Worm (Caenorhabditis elegans) whole organism, young adult: Measurements from ENCODE around the gene col-183.

Source experiments
- B0035.1 ChIP-seq: sonication (generic microtip); optimal IDR thresholded peaks from 2 replicates; lab custom pipeline; 2016; ENCODE audit warnings: missing genetic modification characterization, mild to moderate bottlenecking, missing compliant biosample characterization, missing genotype, missing genetic modification reagents
- F52B5.7 ChIP-seq: sonication (generic microtip); optimal IDR thresholded peaks from 2 replicates; lab custom pipeline; 2016; ENCODE audit warnings: mild to moderate bottlenecking, missing genetic modification characterization, missing compliant biosample characterization
- F57C9.4 ChIP-seq: sonication (generic microtip); optimal IDR thresholded peaks from 2 replicates; lab custom pipeline; 2017; ENCODE audit warnings: mild to moderate bottlenecking, missing genetic modification characterization, missing compliant biosample characterization
- T07F8.4 ChIP-seq: sonication (generic microtip); optimal IDR thresholded peaks from 2 replicates; lab custom pipeline; 2016; ENCODE audit warnings: mild to moderate bottlenecking, missing genetic modification characterization, moderate library complexity, missing compliant biosample characterization
- Y56A3A.18 ChIP-seq: fragments of 200-800 bp; sonication (Bioruptor generic); IDR thresholded peaks from 2 replicates; pipeline ENCODE4 v1.3.6; 2022; ENCODE audit warnings: missing genetic modification reagents, missing genetic modification characterization, missing compliant biosample characterization
- Y67H2A.10 ChIP-seq: fragments of 200-800 bp; sonication (Bioruptor generic); conservative IDR thresholded peaks from 2 replicates; pipeline ENCODE4 v1.3.6; 2022; ENCODE audit warnings: missing genetic modification reagents, missing genetic modification characterization, missing compliant biosample characterization
- Y95B8A.8 ChIP-seq: fragments of 200-800 bp; sonication (Bioruptor generic); IDR thresholded peaks from 2 replicates; pipeline ENCODE4 v1.3.6; 2022; ENCODE audit warnings: missing genetic modification reagents, missing genetic modification characterization, missing compliant biosample characterization
- ama-1 ChIP-seq, 3 experiments: fragments of 150-350 bp in 1 of 3; sonication (generic microtip) in 2 of 3; optimal IDR thresholded peaks; 2 replicates each; lab custom pipeline; 2014 to 2018; ENCODE audit warnings: missing biosample characterization in 2 of 3, missing genetic modification characterization in 2 of 3, missing genetic modification reagents in 2 of 3
- atf-7 ChIP-seq: sonication (generic microtip); optimal IDR thresholded peaks from 2 replicates; lab custom pipeline; 2017; ENCODE audit warnings: mild to moderate bottlenecking, missing genetic modification characterization, missing compliant biosample characterization
- athp-1 ChIP-seq: sonication (generic microtip); optimal IDR thresholded peaks from 2 replicates; lab custom pipeline; 2017; ENCODE audit warnings: mild to moderate bottlenecking, missing genetic modification characterization, missing compliant biosample characterization
- attf-3 ChIP-seq: fragments of 200-800 bp; sonication (Bioruptor generic); conservative IDR thresholded peaks from 2 replicates; pipeline ENCODE4 v1.3.6; 2022; ENCODE audit warnings: missing genetic modification reagents, missing genetic modification characterization, missing compliant biosample characterization
- bed-1 ChIP-seq: fragments of 200-800 bp; sonication (Bioruptor generic); IDR thresholded peaks from 2 replicates; pipeline ENCODE4 v1.3.6; 2022; ENCODE audit warnings: missing genetic modification reagents, missing genetic modification characterization, missing compliant biosample characterization
- ccch-3 ChIP-seq: fragments of 200-800 bp; sonication (Bioruptor generic); optimal IDR thresholded peaks from 2 replicates; lab custom pipeline; 2018; ENCODE audit warnings: mild to moderate bottlenecking, missing genetic modification characterization, missing compliant biosample characterization
- cebp-2 ChIP-seq: fragments of 200-800 bp; sonication (Bioruptor generic); IDR thresholded peaks from 2 replicates; pipeline ENCODE4 v1.3.6; 2022; ENCODE audit warnings: missing genetic modification characterization, missing compliant biosample characterization
- ceh-27 ChIP-seq: fragments of 200-800 bp; sonication (Bioruptor generic); optimal IDR thresholded peaks from 2 replicates; lab custom pipeline; 2018; ENCODE audit warnings: mild to moderate bottlenecking, missing genetic modification characterization, moderate library complexity, missing compliant biosample characterization
- ceh-79 ChIP-seq: sonication (generic microtip); optimal IDR thresholded peaks from 2 replicates; lab custom pipeline; 2017; ENCODE audit warnings: mild to moderate bottlenecking, missing genetic modification characterization, missing compliant biosample characterization
- dox-1 ChIP-seq: fragments of 200-800 bp; sonication (Bioruptor generic); IDR thresholded peaks from 2 replicates; pipeline ENCODE4 v1.3.6; 2022; ENCODE audit warnings: missing genetic modification reagents, missing genetic modification characterization, missing compliant biosample characterization
- dpff-1 ChIP-seq: sonication (generic microtip); optimal IDR thresholded peaks from 2 replicates; lab custom pipeline; 2017; ENCODE audit warnings: mild to moderate bottlenecking, missing genetic modification characterization, missing compliant biosample characterization
- efl-1 ChIP-seq: fragments of 150-350 bp; optimal IDR thresholded peaks from 2 replicates; lab custom pipeline; 2014; ENCODE audit warnings: missing biosample characterization, missing genetic modification reagents, missing genetic modification characterization
- egl-44 ChIP-seq: fragments of 200-800 bp; sonication (Bioruptor generic); IDR thresholded peaks from 2 replicates; pipeline ENCODE4 v1.3.6; 2022; ENCODE audit warnings: missing genetic modification reagents, missing genetic modification characterization, missing compliant biosample characterization
- egrh-3 ChIP-seq: fragments of 200-800 bp; sonication (Bioruptor generic); IDR thresholded peaks from 2 replicates; pipeline ENCODE4 v1.3.6; 2022; ENCODE audit warnings: missing genetic modification reagents, missing genetic modification characterization, missing compliant biosample characterization
- fkh-3 ChIP-seq: sonication (generic microtip); optimal IDR thresholded peaks from 2 replicates; lab custom pipeline; 2016; ENCODE audit warnings: mild to moderate bottlenecking, missing genetic modification characterization, missing compliant biosample characterization
- hmg-20 ChIP-seq: fragments of 200-800 bp; sonication (Bioruptor generic); IDR thresholded peaks from 2 replicates; pipeline ENCODE4 v1.3.6; 2022; ENCODE audit warnings: missing genetic modification reagents, missing genetic modification characterization, missing compliant biosample characterization
- hsf-1 ChIP-seq: fragments of 200-800 bp; sonication (Bioruptor generic); IDR thresholded peaks from 2 replicates; pipeline ENCODE4 v1.3.6; 2022; ENCODE audit warnings: missing genetic modification reagents, missing genetic modification characterization, missing compliant biosample characterization
- let-607 ChIP-seq, 2 experiments: fragments of 200-800 bp in 1 of 2; sonication (Bioruptor generic) in 1 of 2; sonication (generic microtip) in 1 of 2; optimal IDR thresholded peaks; 2 replicates each; lab custom pipeline; 2016 to 2018; ENCODE audit warnings: mild to moderate bottlenecking in 2 of 2, missing compliant biosample characterization in 2 of 2, missing genetic modification characterization in 2 of 2, moderate library complexity in 2 of 2, missing genotype in 1 of 2
- lin-35 ChIP-seq, 3 experiments: fragments of 150-350 bp in 2 of 3; sonication (generic microtip) in 1 of 3; optimal IDR thresholded peaks; 2 replicates each; lab custom pipeline; 2014 to 2018; ENCODE audit warnings: missing biosample characterization in 3 of 3, missing genetic modification characterization in 3 of 3, missing genetic modification reagents in 3 of 3
- lsl-1 ChIP-seq: fragments of 200-800 bp; sonication (Bioruptor generic); optimal IDR thresholded peaks from 2 replicates; lab custom pipeline; 2018; ENCODE audit warnings: mild to moderate bottlenecking, missing genetic modification characterization, moderate library complexity, missing compliant biosample characterization
- lsy-27 ChIP-seq: sonication (generic microtip); optimal IDR thresholded peaks from 2 replicates; lab custom pipeline; 2017; ENCODE audit warnings: missing genetic modification characterization, mild to moderate bottlenecking, missing compliant biosample characterization, antibody characterized with exemption, missing genotype, borderline replicate concordance; ENCODE audit not compliant: insufficient read depth
- madf-10 ChIP-seq: sonication (generic microtip); optimal IDR thresholded peaks from 2 replicates; lab custom pipeline; 2016; ENCODE audit warnings: mild to moderate bottlenecking, missing genetic modification characterization, missing compliant biosample characterization
- madf-8 ChIP-seq: fragments of 200-800 bp; sonication (Bioruptor generic); conservative IDR thresholded peaks from 2 replicates; pipeline ENCODE4 v1.3.6; 2022; ENCODE audit warnings: missing genetic modification reagents, missing genetic modification characterization, missing compliant biosample characterization
- mes-4 ChIP-seq: sonication (generic microtip); optimal IDR thresholded peaks from 2 replicates; lab custom pipeline; 2016; ENCODE audit warnings: missing genotype, missing genetic modification characterization, missing compliant biosample characterization
- nhr-90 ChIP-seq: sonication (generic microtip); optimal IDR thresholded peaks from 2 replicates; lab custom pipeline; 2016; ENCODE audit warnings: missing genotype, mild to moderate bottlenecking, missing genetic modification characterization, missing compliant biosample characterization
- pha-4 ChIP-seq: fragments of 150-350 bp; sonication (generic microtip); optimal IDR thresholded peaks from 2 replicates; lab custom pipeline; 2014; ENCODE audit warnings: missing biosample characterization, missing genetic modification reagents, missing genetic modification characterization
- rcor-1 ChIP-seq: fragments of 200-800 bp; sonication (Bioruptor generic); IDR thresholded peaks from 2 replicates; pipeline ENCODE4 v1.3.6; 2022; ENCODE audit warnings: missing genetic modification reagents, missing genetic modification characterization, missing compliant biosample characterization
- rpc-1 ChIP-seq, 2 experiments: fragments of 150-350 bp in 1 of 2; sonication (generic microtip) in 1 of 2; optimal IDR thresholded peaks; 2 replicates each; lab custom pipeline; 2014 to 2018; ENCODE audit warnings: missing biosample characterization in 1 of 2, missing genetic modification characterization in 1 of 2, missing genetic modification reagents in 1 of 2, missing genotype in 1 of 2
- snpc-4 ChIP-seq, 5 experiments: fragments of 150-350 bp in 1 of 5; sonication (generic microtip) in 4 of 5; optimal IDR thresholded peaks; 2 replicates each; lab custom pipeline; 2014 to 2018; ENCODE audit warnings: missing genetic modification characterization in 5 of 5, missing biosample characterization in 3 of 5, antibody characterized with exemption in 2 of 5, mild to moderate bottlenecking in 2 of 5, missing compliant biosample characterization in 2 of 5, missing genotype in 2 of 5, moderate library complexity in 2 of 5, missing genetic modification reagents in 1 of 5
- sptf-2 ChIP-seq: fragments of 200-800 bp; sonication (Bioruptor generic); optimal IDR thresholded peaks from 2 replicates; lab custom pipeline; 2018; ENCODE audit warnings: mild to moderate bottlenecking, missing genetic modification characterization, missing compliant biosample characterization
- tbp1 ChIP-seq: fragments of 200-800 bp; sonication (Bioruptor generic); optimal IDR thresholded peaks from 2 replicates; lab custom pipeline; 2018; ENCODE audit warnings: mild to moderate bottlenecking, missing genetic modification characterization, missing compliant biosample characterization
- unc-130 ChIP-seq: sonication (generic microtip); optimal IDR thresholded peaks from 2 replicates; lab custom pipeline; 2016; ENCODE audit warnings: missing genetic modification reagents, missing genetic modification characterization, missing compliant biosample characterization
- xnd-1 ChIP-seq: sonication (generic microtip); optimal IDR thresholded peaks from 2 replicates; lab custom pipeline; 2016; ENCODE audit warnings: missing genotype, missing genetic modification reagents, missing genetic modification characterization, missing compliant biosample characterization
- zfh-2 ChIP-seq: fragments of 200-800 bp; sonication (Bioruptor generic); conservative IDR thresholded peaks from 2 replicates; pipeline ENCODE4 v1.3.6; 2022; ENCODE audit warnings: missing genetic modification reagents, missing genetic modification characterization, missing compliant biosample characterization
- ztf-3 ChIP-seq: fragments of 200-800 bp; sonication (Bioruptor generic); optimal IDR thresholded peaks from 2 replicates; lab custom pipeline; 2018; ENCODE audit warnings: mild to moderate bottlenecking, missing genetic modification characterization, missing compliant biosample characterization

The col-183 gene

ce11 chrX:13466926-13467866, at the start of gene col-183:
Gene col-183 (minus strand): TSS chrX:13467764.
- TF ChIP-seq F57C9.4: no peak
- TF ChIP-seq zfh-2 (GFP tag; lab: Robert Waterston, UW): peak; percentile 91
- no peak for TF ChIP-seq ztf-3
- peak; percentile 92 for TF ChIP-seq egrh-3 (GFP tag; lab: Robert Waterston, UW)
- no peak for TF ChIP-seq Y67H2A.10 (GFP tag; lab: Robert Waterston, UW)

- TF ChIP-seq hmg-20: peak; percentile 71; the same call in 1 of the 2 replicates
- no peak for TF ChIP-seq hsf-1 (GFP tag; lab: Robert Waterston, UW)
- no peak for TF ChIP-seq egl-44 (GFP tag; lab: Robert Waterston, UW)
- TF ChIP-seq ceh-79: no peak
- no peak for TF ChIP-seq athp-1 (tag; lab: Kevin White, UChicago)
- peak; percentile 72 for TF ChIP-seq madf-10 (tag; lab: Kevin White, UChicago)
- no peak for TF ChIP-seq nhr-90 (tag; lab: Kevin White, UChicago)
- no peak for TF ChIP-seq mes-4 (tag; lab: Kevin White, UChicago)
- peak in 1 of 2 experiments; percentile 71 for TF ChIP-seq let-607 (tag; optimal IDR thresholded peaks at IDR 0.05; lab: Kevin White, UChicago)
- TF ChIP-seq B0035.1 (tag; lab: Kevin White, UChicago): peak; percentile 67
- no peak for TF ChIP-seq ama-1 (optimal IDR thresholded peaks at IDR 0.05; lab: Kevin White, UChicago)
- TF ChIP-seq ama-1 (GFP tag; optimal IDR thresholded peaks at IDR 0.05; lab: Kevin White, UChicago): peak in 1 of 2 experiments; percentile 7
- peak; percentile 75; the same call in 1 of the 2 replicates for TF ChIP-seq Y56A3A.18 (GFP tag; lab: Robert Waterston, UW)
- no peak for TF ChIP-seq F52B5.7 (tag; lab: Kevin White, UChicago)
- TF ChIP-seq unc-130: no peak
- no peak for TF ChIP-seq fkh-3 (tag; lab: Kevin White, UChicago)
- no peak for TF ChIP-seq lsl-1 (GFP tag; lab: Kevin White, UChicago)
- TF ChIP-seq atf-7 (tag; lab: Kevin White, UChicago): peak; percentile 66
- peak; percentile 78 for TF ChIP-seq rcor-1
- TF ChIP-seq dox-1 (GFP tag; lab: Robert Waterston, UW): peak; percentile 70
- TF ChIP-seq cebp-2 (GFP tag; lab: Robert Waterston, UW): 0 out of 2 replicates have a peak, but pooled peaks have one; percentile 53
- TF ChIP-seq bed-1 (GFP tag; lab: Robert Waterston, UW): no peak
- no peak for TF ChIP-seq snpc-4 (GFP tag; optimal IDR thresholded peaks at IDR 0.05; lab: Kevin White, UChicago)
- TF ChIP-seq snpc-4 (tag; optimal IDR thresholded peaks at IDR 0.05; lab: Kevin White, UChicago): peak in 3 of 4 experiments; percentile 52 to 64 (median 63)
- no peak for TF ChIP-seq sptf-2 (GFP tag; lab: Kevin White, UChicago)
- peak; percentile 74 for TF ChIP-seq tbp1 (GFP tag; lab: Kevin White, UChicago)
- TF ChIP-seq lsy-27: no peak
- no peak for TF ChIP-seq efl-1 (GFP tag; lab: Kevin White, UChicago)
- peak; percentile 76 for TF ChIP-seq ceh-27 (GFP tag; lab: Kevin White, UChicago)
- TF ChIP-seq Y95B8A.8 (GFP tag; lab: Robert Waterston, UW): no peak
- no peak for TF ChIP-seq pha-4 (tag; lab: Kevin White, UChicago)
- no peak for TF ChIP-seq rpc-1 (optimal IDR thresholded peaks at IDR 0.05; lab: Kevin White, UChicago)
- no peak for TF ChIP-seq rpc-1 (tag; optimal IDR thresholded peaks at IDR 0.05; lab: Kevin White, UChicago)
- TF ChIP-seq xnd-1 (tag; lab: Kevin White, UChicago): no peak
- TF ChIP-seq lin-35 (GFP tag; optimal IDR thresholded peaks at IDR 0.05; lab: Kevin White, UChicago): peak in 2 of 3 experiments; percentile 24 to 89
- TF ChIP-seq T07F8.4 (tag; lab: Kevin White, UChicago): peak; percentile 14
- no peak for TF ChIP-seq madf-8 (GFP tag; lab: Robert Waterston, UW)
- no peak for TF ChIP-seq ccch-3 (GFP tag; lab: Kevin White, UChicago)
- TF ChIP-seq attf-3: 0 out of 2 replicates have a peak, but pooled peaks have one; percentile 26
- no peak for TF ChIP-seq egrh-3 (GFP tag; lab: Robert Waterston, UW)
- TF ChIP-seq dpff-1 (tag; lab: Kevin White, UChicago): no peak
Observed at ce11 chrX:13514384-13514783, 46.8 kb upstream of the col-183 start.
